Fruit fly (Drosophila melanogaster) whole organism, embryonic: ENCODE results near the gene CG31358.

Experiments used
- Bgb ChIP-seq: fragments of 200-800 bp; sonication (Bioruptor generic); IDR thresholded peaks from 2 replicates; pipeline ENCODE4 v1.3.6; 2022; ENCODE audit warnings: missing biosample characterization, missing genetic modification characterization; ENCODE audit not compliant: partially characterized antibody
- CG1024 ChIP-seq: fragments of 200-800 bp; sonication (Bioruptor generic); IDR thresholded peaks from 2 replicates; pipeline ENCODE4 v1.3.6; 2022; ENCODE audit warnings: missing biosample characterization, missing genetic modification characterization
- CG12071 ChIP-seq: fragments of 200-800 bp; sonication (Bioruptor generic); optimal IDR thresholded peaks from 3 replicates; lab custom pipeline; 2018; ENCODE audit warnings: missing biosample characterization, mild to moderate bottlenecking, missing genetic modification characterization
- CG15514 ChIP-seq: fragments of 200-800 bp; sonication (Bioruptor generic); optimal IDR thresholded peaks from 3 replicates; lab custom pipeline; 2017; ENCODE audit warnings: missing biosample characterization, missing genetic modification characterization, mild to moderate bottlenecking, moderate library complexity, missing genetic modification reagents
- CG15696 ChIP-seq: fragments of 200-800 bp; sonication (Bioruptor generic); optimal IDR thresholded peaks from 2 replicates; lab custom pipeline; 2019; ENCODE audit warnings: missing biosample characterization, mild to moderate bottlenecking, missing genetic modification characterization, moderate library complexity
- CG1647 ChIP-seq: fragments of 200-800 bp; sonication (Bioruptor generic); optimal IDR thresholded peaks from 3 replicates; lab custom pipeline; 2016; ENCODE audit warnings: missing biosample characterization, missing genetic modification characterization
- CG31441 ChIP-seq: fragments of 200-800 bp; sonication (Bioruptor generic); IDR thresholded peaks from 2 replicates; pipeline ENCODE4 v1.3.6; 2022; ENCODE audit warnings: missing biosample characterization, missing genetic modification characterization
- CG3163 ChIP-seq: fragments of 200-800 bp; sonication (Bioruptor generic); optimal IDR thresholded peaks from 3 replicates; lab custom pipeline; 2016; ENCODE audit warnings: missing biosample characterization, missing genetic modification characterization
- CG33557 ChIP-seq: fragments of 200-800 bp; sonication (Bioruptor generic); optimal IDR thresholded peaks from 2 replicates; lab custom pipeline; 2019; ENCODE audit warnings: missing biosample characterization, mild to moderate bottlenecking, missing genetic modification characterization, moderate library complexity
- CG3726 ChIP-seq: fragments of 200-800 bp; sonication (Bioruptor generic); IDR thresholded peaks from 3 replicates; pipeline ENCODE4, ENCODE4 v1.3.6; 2022; ENCODE audit warnings: missing biosample characterization, missing genetic modification characterization
- CG3995 ChIP-seq: fragments of 200-800 bp; sonication (Bioruptor generic); optimal IDR thresholded peaks from 3 replicates; lab custom pipeline; 2016; ENCODE audit warnings: missing biosample characterization, missing genetic modification characterization
- CG4282 ChIP-seq: fragments of 200-800 bp; sonication (Bioruptor generic); optimal IDR thresholded peaks from 2 replicates; lab custom pipeline; 2016; ENCODE audit warnings: missing biosample characterization, missing genetic modification characterization
- CG4707 ChIP-seq: fragments of 200-800 bp; sonication (Bioruptor generic); optimal IDR thresholded peaks from 2 replicates; lab custom pipeline; 2018; ENCODE audit warnings: missing biosample characterization, mild to moderate bottlenecking, missing genetic modification characterization, moderate library complexity
- CG6791 ChIP-seq: fragments of 200-800 bp; sonication (Bioruptor generic); IDR thresholded peaks from 3 replicates; pipeline ENCODE4 v1.3.6; 2022; ENCODE audit warnings: missing biosample characterization, missing genetic modification characterization; ENCODE audit not compliant: partially characterized antibody
- CG6813 ChIP-seq: fragments of 200-800 bp; sonication (Bioruptor generic); optimal IDR thresholded peaks from 2 replicates; lab custom pipeline; 2017; ENCODE audit warnings: missing biosample characterization, missing genetic modification characterization, mild to moderate bottlenecking, moderate library complexity, missing genetic modification reagents
- CG7987 ChIP-seq: fragments of 200-800 bp; sonication (Bioruptor generic); optimal IDR thresholded peaks from 2 replicates; lab custom pipeline; 2018; ENCODE audit warnings: missing biosample characterization, mild to moderate bottlenecking, missing genetic modification characterization, moderate library complexity
- CG8388 ChIP-seq: fragments of 200-800 bp; sonication (Bioruptor generic); optimal IDR thresholded peaks from 2 replicates; lab custom pipeline; 2019; ENCODE audit warnings: missing biosample characterization, mild to moderate bottlenecking, missing genetic modification characterization, moderate library complexity
- CG9437 ChIP-seq: fragments of 200-800 bp; sonication (Bioruptor generic); optimal IDR thresholded peaks from 2 replicates; lab custom pipeline; 2018; ENCODE audit warnings: missing biosample characterization, mild to moderate bottlenecking, missing genetic modification characterization
- CTCF ChIP-seq: fragments of 200-800 bp; sonication (Bioruptor generic); optimal IDR thresholded peaks from 2 replicates; lab custom pipeline; 2017; ENCODE audit warnings: missing biosample characterization, mild to moderate bottlenecking, missing genetic modification characterization, moderate library complexity
- Dbx ChIP-seq: fragments of 200-800 bp; sonication (Bioruptor generic); IDR thresholded peaks from 3 replicates; pipeline ENCODE4 v1.3.6; 2022; ENCODE audit warnings: missing biosample characterization, missing genetic modification characterization
- Deaf1 ChIP-seq: fragments of 200-800 bp; optimal IDR thresholded peaks from 3 replicates; lab custom pipeline; 2019; ENCODE audit warnings: missing biosample characterization, mild to moderate bottlenecking, missing genetic modification characterization, moderate library complexity
- Dek ChIP-seq: fragments of 200-800 bp; sonication (Bioruptor generic); optimal IDR thresholded peaks from 3 replicates; lab custom pipeline; 2019; ENCODE audit warnings: missing biosample characterization, mild to moderate bottlenecking, missing genetic modification characterization, moderate library complexity
- Dll ChIP-seq: fragments of 200-800 bp; sonication (Bioruptor generic); IDR thresholded peaks from 4 replicates; pipeline ENCODE4 v1.3.6; 2022; ENCODE audit warnings: missing biosample characterization, missing genetic modification characterization; ENCODE audit not compliant: partially characterized antibody
- HLH4C ChIP-seq: fragments of 200-800 bp; sonication (Bioruptor generic); IDR thresholded peaks from 3 replicates; pipeline ENCODE4 v1.3.6; 2022; ENCODE audit warnings: missing biosample characterization, missing genetic modification characterization; ENCODE audit not compliant: partially characterized antibody
- Hsf ChIP-seq: fragments of 200-800 bp; sonication (Bioruptor generic); optimal IDR thresholded peaks from 3 replicates; lab custom pipeline; 2016; ENCODE audit warnings: missing biosample characterization, missing genetic modification characterization
- Mad ChIP-seq: fragments of 200-800 bp; sonication (Bioruptor generic); optimal IDR thresholded peaks from 2 replicates; lab custom pipeline; 2016; ENCODE audit warnings: missing biosample characterization, missing genetic modification characterization
- Med ChIP-seq: fragments of 200-800 bp; sonication (Bioruptor generic); peaks from one replicate; lab custom pipeline; 2016; ENCODE audit warnings: missing biosample characterization, missing genetic modification characterization, mild to moderate bottlenecking, inconsistent platforms, moderate library complexity
- Optix ChIP-seq: fragments of 200-800 bp; sonication (Bioruptor generic); IDR thresholded peaks from 3 replicates; pipeline ENCODE4 v1.3.6; 2022; ENCODE audit warnings: missing biosample characterization, missing genetic modification characterization
- Trl ChIP-seq, 3 experiments: fragments of >200 bp in 2 of 3; fragments of 200-800 bp in 1 of 3; sonication (Bioruptor generic) in 1 of 3; optimal IDR thresholded peaks; 2 replicates in 1 of 3; 3 replicates in 2 of 3; lab custom pipeline; 2016 to 2017; ENCODE audit warnings: missing biosample characterization in 1 of 3, missing genetic modification characterization in 1 of 3
- bbx ChIP-seq: fragments of 200-800 bp; sonication (Bioruptor generic); IDR thresholded peaks from 2 replicates; pipeline ENCODE4 v1.3.6; 2022; ENCODE audit warnings: missing biosample characterization, missing genetic modification characterization; ENCODE audit not compliant: partially characterized antibody
- bsh ChIP-seq, 2 experiments: fragments of 200-800 bp; sonication (Bioruptor generic); optimal IDR thresholded peaks; 2 replicates each; lab custom pipeline; 2017 to 2018; ENCODE audit warnings: mild to moderate bottlenecking in 2 of 2, missing biosample characterization in 2 of 2, missing genetic modification characterization in 2 of 2, moderate library complexity in 1 of 2
- cg ChIP-seq: fragments of 200-800 bp; sonication (Bioruptor generic); optimal IDR thresholded peaks from 3 replicates; lab custom pipeline; 2019; ENCODE audit warnings: missing biosample characterization, mild to moderate bottlenecking, missing genetic modification characterization, moderate library complexity
- chinmo ChIP-seq: fragments of 200-800 bp; sonication (Bioruptor generic); IDR thresholded peaks from 4 replicates; pipeline ENCODE4 v1.3.6; 2022; ENCODE audit warnings: missing biosample characterization, missing genetic modification characterization; ENCODE audit not compliant: partially characterized antibody
- crp ChIP-seq, 2 experiments: fragments of 200-800 bp; sonication (Bioruptor generic); optimal IDR thresholded peaks; 2 replicates in 1 of 2; 3 replicates in 1 of 2; lab custom pipeline; 2017; ENCODE audit warnings: missing biosample characterization in 2 of 2, missing genetic modification characterization in 2 of 2, mild to moderate bottlenecking in 1 of 2, moderate library complexity in 1 of 2
- exex ChIP-seq: fragments of 200-800 bp; sonication (Bioruptor generic); optimal IDR thresholded peaks from 4 replicates; lab custom pipeline; 2018; ENCODE audit warnings: missing biosample characterization, mild to moderate bottlenecking, missing genetic modification characterization, moderate library complexity
- gcm ChIP-seq: fragments of 200-800 bp; sonication (Bioruptor generic); optimal IDR thresholded peaks from 2 replicates; lab custom pipeline; 2019; ENCODE audit warnings: missing biosample characterization, mild to moderate bottlenecking, missing genetic modification characterization, moderate library complexity
- grn ChIP-seq: fragments of 200-800 bp; sonication (Bioruptor generic); optimal IDR thresholded peaks from 3 replicates; lab custom pipeline; 2017; ENCODE audit warnings: missing biosample characterization, missing genetic modification characterization
- gro ChIP-seq: fragments of 200-800 bp; sonication (Bioruptor generic); optimal IDR thresholded peaks from 2 replicates; lab custom pipeline; 2016; ENCODE audit warnings: missing biosample characterization, missing genetic modification characterization
- hb ChIP-seq: fragments of 200-800 bp; sonication (Bioruptor generic); IDR thresholded peaks from 3 replicates; pipeline ENCODE4 v1.3.6; 2022; ENCODE audit warnings: missing biosample characterization, missing genetic modification characterization; ENCODE audit not compliant: partially characterized antibody
- kni ChIP-seq: fragments of 200-800 bp; sonication (Bioruptor generic); optimal IDR thresholded peaks from 3 replicates; lab custom pipeline; 2017; ENCODE audit warnings: mild to moderate bottlenecking, missing biosample characterization, missing genetic modification reagents, missing genetic modification characterization
- nau ChIP-seq: fragments of 200-800 bp; sonication (Bioruptor generic); optimal IDR thresholded peaks from 3 replicates; lab custom pipeline; 2017; ENCODE audit warnings: missing biosample characterization, mild to moderate bottlenecking, missing genetic modification characterization, missing genetic modification reagents
- nerfin-1 ChIP-seq: fragments of 200-800 bp; sonication (Bioruptor generic); optimal IDR thresholded peaks from 3 replicates; lab custom pipeline; 2019; ENCODE audit warnings: missing biosample characterization, mild to moderate bottlenecking, missing genetic modification characterization, moderate library complexity
- nom ChIP-seq: fragments of 200-800 bp; sonication (Bioruptor generic); optimal IDR thresholded peaks from 2 replicates; lab custom pipeline; 2017; ENCODE audit warnings: missing biosample characterization, missing genetic modification characterization, mild to moderate bottlenecking, moderate library complexity, missing genetic modification reagents
- ranshi ChIP-seq: fragments of 200-800 bp; sonication (Bioruptor generic); IDR thresholded peaks from 2 replicates; pipeline ENCODE4 v1.3.6; 2022; ENCODE audit warnings: missing biosample characterization, missing genetic modification characterization
- sqz ChIP-seq: fragments of 200-800 bp; sonication (Bioruptor generic); optimal IDR thresholded peaks from 3 replicates; lab custom pipeline; 2018; ENCODE audit warnings: missing biosample characterization, mild to moderate bottlenecking, missing genetic modification characterization
- ssp ChIP-seq: fragments of 200-800 bp; sonication (Bioruptor generic); IDR thresholded peaks from 2 replicates; pipeline ENCODE4 v1.3.6; 2022; ENCODE audit warnings: missing biosample characterization, missing genetic modification characterization
- vvl ChIP-seq: fragments of 200-800 bp; sonication (Bioruptor generic); IDR thresholded peaks from 2 replicates; pipeline ENCODE4 v1.3.6; 2022; ENCODE audit warnings: missing biosample characterization, missing genetic modification characterization

Gene CG31358

dm6 chr3R:11992934-11993670 lies 38.5 kb downstream of the CG31358 start, which contains the start of gene mfas (continued):
- TF ChIP-seq bsh (GFP tag; optimal IDR thresholded peaks at IDR 0.05; lab: Kevin White, UChicago) = peak in 1 of 2 experiments; percentile 52
- TF ChIP-seq nau (GFP tag; lab: Kevin White, UChicago) = peak; percentile 63
- TF ChIP-seq CG4707 (GFP tag; lab: Kevin White, UChicago) = peak; percentile 6
- no peak for TF ChIP-seq CG15514 (GFP tag; lab: Kevin White, UChicago)
- peak; percentile 80 for TF ChIP-seq vvl (GFP tag; lab: Robert Waterston, UW)
- TF ChIP-seq gcm = peak; percentile 80
- TF ChIP-seq CG7987 (GFP tag; lab: Kevin White, UChicago) = peak; percentile 27
- TF ChIP-seq CG9437 (GFP tag; lab: Kevin White, UChicago) = peak; percentile 1
- TF ChIP-seq nom (GFP tag; lab: Kevin White, UChicago) = peak; percentile 23
- TF ChIP-seq CG6813 (GFP tag; lab: Kevin White, UChicago) = peak; percentile 54
- no peak for TF ChIP-seq CG8388 (GFP tag; lab: Kevin White, UChicago)
- no peak for TF ChIP-seq Hsf (GFP tag; lab: Kevin White, UChicago)
- TF ChIP-seq Optix (GFP tag; lab: Robert Waterston, UW) = no peak
- TF ChIP-seq ranshi (GFP tag; lab: Robert Waterston, UW) = no peak
- TF ChIP-seq Dbx (GFP tag; lab: Robert Waterston, UW) = peak; percentile 12; the same call in 1 of the 3 replicates
- peak; percentile 1 for TF ChIP-seq CG3995 (GFP tag; lab: Kevin White, UChicago)
- 0 out of 4 replicates have a peak, but pooled peaks have one; percentile 10 for TF ChIP-seq Dll (GFP tag; lab: Robert Waterston, UW)
- peak; percentile 7; the same call in 1 of the 2 replicates for TF ChIP-seq Bgb
- TF ChIP-seq CG4282 (GFP tag; lab: Kevin White, UChicago) = no peak
- peak; percentile 32 for TF ChIP-seq CG3163 (GFP tag; lab: Kevin White, UChicago)
- peak in 1 of 2 experiments; percentile 18 for TF ChIP-seq crp (GFP tag; optimal IDR thresholded peaks at IDR 0.05; lab: Kevin White, UChicago)
- TF ChIP-seq CG1647 (GFP tag; lab: Kevin White, UChicago) = peak; percentile 17
- TF ChIP-seq exex (tag; lab: Kevin White, UChicago) = no peak
- peak; percentile 81; the same call in 2 of the 4 replicates for TF ChIP-seq chinmo (GFP tag; lab: Robert Waterston, UW)
- no peak for TF ChIP-seq Deaf1
- no peak for TF ChIP-seq grn
- peak; percentile 31 for TF ChIP-seq gro (GFP tag; lab: Kevin White, UChicago)
- peak; percentile 39 for TF ChIP-seq kni
- TF ChIP-seq CG6791 (GFP tag; lab: Robert Waterston, UW) = peak; percentile 34; the same call in 1 of the 3 replicates
- TF ChIP-seq cg = peak; percentile 67
- no peak for TF ChIP-seq Mad
- peak; percentile 41 for TF ChIP-seq CG33557 (GFP tag; lab: Kevin White, UChicago)
- peak; percentile 35 for TF ChIP-seq sqz (GFP tag; lab: Kevin White, UChicago)
- TF ChIP-seq HLH4C (GFP tag; lab: Robert Waterston, UW) = peak; percentile 36; the same call in 1 of the 3 replicates
- no peak for TF ChIP-seq CG31441 (GFP tag; lab: Robert Waterston, UW)
- peak; percentile 22; the same call in 1 of the 2 replicates for TF ChIP-seq bbx (GFP tag; lab: Robert Waterston, UW)
- TF ChIP-seq CG12071 = peak; percentile 56
- TF ChIP-seq nerfin-1 = no peak
- TF ChIP-seq Trl (optimal IDR thresholded peaks at IDR 0.05; lab: Kevin White, UChicago) = peak; percentile 39 to 44
- TF ChIP-seq Trl (GFP tag; optimal IDR thresholded peaks at IDR 0.05; lab: Kevin White, UChicago) = no peak
- no peak for TF ChIP-seq ssp
- no peak for TF ChIP-seq Dek
- no peak for TF ChIP-seq hb (GFP tag; lab: Robert Waterston, UW)
- no peak for TF ChIP-seq CTCF
- no peak for TF ChIP-seq CG3726 (GFP tag; lab: Robert Waterston, UW)
- TF ChIP-seq CG1024 = peak; percentile 19; the same call in 1 of the 2 replicates
- TF ChIP-seq Med (GFP tag; lab: Kevin White, UChicago) = peak; percentile 84
- no peak for TF ChIP-seq CG15696 (tag; lab: Kevin White, UChicago)
